Worm (Caenorhabditis elegans): ENCODE measurements around the gene srz-38.

DNA sequence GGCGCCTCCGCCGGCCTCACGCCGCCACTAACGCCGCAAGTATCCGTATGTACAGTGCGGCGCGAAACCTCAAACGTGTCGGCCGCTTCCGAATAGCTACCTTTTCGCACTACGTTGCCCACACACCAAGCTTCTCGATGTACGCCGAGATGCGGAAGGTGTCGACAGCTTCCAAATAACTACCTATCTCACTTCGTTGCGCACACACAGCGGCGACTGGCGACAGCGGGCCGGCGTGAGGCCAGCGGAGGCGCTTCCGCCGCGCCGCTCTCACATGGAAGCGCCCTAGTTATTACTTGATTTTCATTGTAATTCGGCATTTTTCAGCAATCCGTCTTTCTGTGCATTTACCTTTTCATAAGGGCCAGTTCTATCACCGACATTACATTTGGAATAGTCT, 4.6 kb upstream of the srz-38 start:
- TF ChIP-seq snpc-4 (tag; optimal IDR thresholded peaks at IDR 0.05) = no peak
- no peak for TF ChIP-seq unc-62 (GFP tag; optimal IDR thresholded peaks at IDR 0.05)
- no peak for TF ChIP-seq ztf-11 (tag; optimal IDR thresholded peaks at IDR 0.05)
- TF ChIP-seq nhr-12 (tag; optimal IDR thresholded peaks at IDR 0.05) = no peak
- TF ChIP-seq unc-39 (tag; optimal IDR thresholded peaks at IDR 0.05) = no peak
- no peak for TF ChIP-seq elt-1 (tag; optimal IDR thresholded peaks at IDR 0.05; ENCODE audit: borderline replicate concordance, insufficient read depth)
- TF ChIP-seq mls-2 (tag; optimal IDR thresholded peaks at IDR 0.05) = no peak
- TF ChIP-seq nhr-237 (tag; optimal IDR thresholded peaks at IDR 0.05) = no peak
- no peak for TF ChIP-seq unc-120 (tag; optimal IDR thresholded peaks at IDR 0.05; ENCODE audit: poor library complexity, severe bottlenecking)
- TF ChIP-seq drap-1 (GFP tag; optimal IDR thresholded peaks at IDR 0.05) = no peak
- no peak for TF ChIP-seq lsy-2 (tag; optimal IDR thresholded peaks at IDR 0.05)

All from whole organism, mixed stage, embryonic.